Worm (Caenorhabditis elegans): ENCODE data around the gene T23B12.11.

Gene T23B12.11

DNA sequence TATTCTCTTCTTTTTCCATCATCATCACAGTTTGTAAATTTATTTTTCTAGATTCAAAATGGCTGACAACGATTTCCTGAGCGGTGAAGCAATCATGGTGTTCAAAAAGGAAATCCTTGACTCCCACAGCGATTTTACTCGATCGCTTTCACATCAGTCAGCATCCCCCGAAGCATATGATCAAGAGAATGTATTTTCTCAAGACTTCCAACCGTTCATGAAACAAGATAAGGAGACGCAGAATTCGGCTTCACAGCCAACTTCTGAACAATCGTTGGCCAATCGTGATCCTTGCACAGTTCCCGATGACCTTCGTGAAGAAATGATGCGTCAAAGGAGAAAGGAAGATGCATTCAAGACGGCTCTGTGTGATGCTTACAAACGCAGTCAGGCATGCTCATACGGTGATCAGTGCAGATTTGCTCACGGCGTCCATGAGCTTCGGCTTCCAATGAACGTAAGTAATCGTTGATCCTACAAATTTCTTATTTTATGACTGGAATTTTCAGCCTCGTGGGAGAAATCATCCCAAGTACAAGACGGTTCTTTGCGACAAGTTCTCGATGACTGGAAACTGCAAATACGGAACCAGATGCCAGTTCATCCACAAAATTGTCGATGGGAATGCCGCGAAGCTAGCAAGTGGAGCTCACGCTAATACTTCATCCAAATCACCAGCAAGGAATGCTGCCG, 41.0 kb upstream of the T23B12.11 start, which contains the start of gene pos-1:
Gene pos-1 (plus strand): TSS at position 51 of the 693 bp plus-strand sequence.
- TF ChIP-seq sma-9 (GFP tag; optimal IDR thresholded peaks at IDR 0.05) (no peak), sma-9 (tag; optimal IDR thresholded peaks at IDR 0.05) (no peak), C34F6.9 (tag; optimal IDR thresholded peaks at IDR 0.05) (no peak), egl-27 (tag; optimal IDR thresholded peaks at IDR 0.05) (no peak), fos-1 (tag; optimal IDR thresholded peaks at IDR 0.05) (no peak), nhr-25 (tag; optimal IDR thresholded peaks at IDR 0.05) (no peak), elt-3 (tag; optimal IDR thresholded peaks at IDR 0.05) (no peak), ZK546.5 (tag; optimal IDR thresholded peaks at IDR 0.05) (no peak), peb-1 (tag; optimal IDR thresholded peaks at IDR 0.05) (no peak), dmd-4 (tag; optimal IDR thresholded peaks at IDR 0.05) (no peak), unc-39 (tag; optimal IDR thresholded peaks at IDR 0.05) (no peak), mab-5 (tag; optimal IDR thresholded peaks at IDR 0.05) (no peak), lin-11 (tag; optimal IDR thresholded peaks at IDR 0.05) (no peak)

DNA sequence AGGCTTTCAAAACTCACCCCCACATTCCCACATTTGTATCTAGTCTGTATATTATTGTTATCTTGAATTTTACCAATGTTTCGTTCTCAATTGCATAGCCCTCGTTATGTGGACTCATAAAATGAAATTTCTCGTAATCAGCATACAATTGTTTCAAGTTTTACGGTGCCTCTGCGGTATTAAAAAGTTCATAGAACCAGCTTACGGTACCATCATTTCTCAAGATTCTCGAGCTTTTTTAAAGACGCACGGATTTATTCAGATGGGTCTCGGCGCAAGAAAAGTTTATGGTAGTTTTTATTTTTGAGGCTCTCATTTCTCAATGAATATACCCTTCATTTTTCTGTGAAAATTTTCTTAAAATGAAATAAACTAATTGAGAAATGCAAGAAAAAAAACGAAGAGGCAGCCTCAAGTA, 40.1 kb upstream of the T23B12.11 start:
- TF ChIP-seq unc-55 (GFP tag; optimal IDR thresholded peaks at IDR 0.05): no peak
- no peak for TF ChIP-seq nhr-6 (tag; optimal IDR thresholded peaks at IDR 0.05)
- no peak for TF ChIP-seq crh-2 (tag; optimal IDR thresholded peaks at IDR 0.05)
- TF ChIP-seq nhr-237 (tag; optimal IDR thresholded peaks at IDR 0.05): no peak

DNA sequence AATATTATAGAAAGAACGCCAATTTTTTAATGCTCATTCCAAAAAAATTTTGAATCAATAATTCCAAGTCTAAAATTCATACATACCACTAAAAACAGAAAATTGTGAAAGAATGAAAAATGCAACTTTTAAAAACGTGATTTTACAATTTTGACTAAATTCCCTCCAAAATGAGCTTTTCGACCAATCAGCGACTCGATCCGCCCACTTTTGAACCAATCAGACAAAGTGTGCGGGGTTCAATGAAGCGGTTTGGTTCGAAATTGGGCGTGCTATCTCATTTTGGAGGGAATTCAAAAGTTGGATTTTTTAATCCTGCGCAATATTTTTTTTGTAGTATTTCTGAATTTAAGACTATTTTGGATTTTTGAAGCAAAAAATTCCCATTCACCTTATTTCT, 37.9 kb upstream of the T23B12.11 start:
- TF ChIP-seq nhr-10 (tag; optimal IDR thresholded peaks at IDR 0.05) (no peak), lin-39 (tag; optimal IDR thresholded peaks at IDR 0.05) (no peak), elt-3 (tag; optimal IDR thresholded peaks at IDR 0.05) (no peak), sma-9 (GFP tag; optimal IDR thresholded peaks at IDR 0.05) (no peak), sma-9 (tag; optimal IDR thresholded peaks at IDR 0.05) (no peak), nhr-11 (tag; optimal IDR thresholded peaks at IDR 0.05) (no peak), ama-1 (optimal IDR thresholded peaks at IDR 0.05) (no peak), Y55F3AM.14 (GFP tag; optimal IDR thresholded peaks at IDR 0.05) (no peak), ztf-11 (tag; optimal IDR thresholded peaks at IDR 0.05) (no peak), nhr-6 (tag; optimal IDR thresholded peaks at IDR 0.05) (no peak)

DNA sequence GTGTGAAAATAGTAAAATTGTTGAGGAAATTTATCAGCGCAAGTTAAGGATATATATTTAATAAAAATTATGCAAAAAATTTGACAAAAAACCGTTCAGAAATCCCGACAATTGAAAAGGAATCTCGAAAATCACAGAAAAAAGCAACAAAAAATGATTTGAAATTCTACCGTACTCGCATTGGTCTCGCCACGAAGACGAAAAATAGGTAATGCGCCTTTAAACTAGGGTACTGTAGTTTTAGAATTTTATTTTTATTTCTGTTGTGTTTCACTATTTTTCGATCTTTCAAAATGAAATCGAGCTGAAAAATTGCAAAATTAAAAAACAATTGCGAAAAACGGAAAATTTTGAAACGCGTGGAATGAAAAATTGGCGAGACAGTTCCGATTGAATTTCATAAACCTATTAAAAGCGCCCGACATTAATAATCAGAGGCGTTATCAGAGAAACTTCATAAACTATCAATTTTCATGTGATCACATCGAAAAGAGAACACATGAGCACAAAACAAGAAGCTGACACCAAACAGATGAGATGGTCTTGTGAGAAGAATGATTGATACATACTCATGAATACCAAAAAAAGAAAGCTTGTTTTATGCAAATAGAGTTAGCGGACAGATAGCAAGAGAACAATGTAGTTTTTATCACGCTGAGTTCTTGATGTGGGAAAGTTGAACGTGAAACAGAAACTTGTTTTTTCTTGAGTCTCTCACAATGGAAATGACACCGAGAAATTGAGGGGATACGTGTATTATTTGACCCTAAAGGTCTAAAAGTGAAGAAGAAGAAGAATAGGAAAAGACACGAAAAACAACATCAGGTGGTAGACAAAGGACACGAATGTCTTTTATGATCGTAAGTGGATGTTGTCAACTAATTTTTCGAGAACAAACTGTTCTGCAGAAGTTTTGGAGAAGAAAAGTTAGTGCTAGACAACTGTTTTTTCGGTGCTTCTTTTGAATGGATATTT, 30.1 kb upstream of the T23B12.11 start:
- TF ChIP-seq ceh-82 (tag; optimal IDR thresholded peaks at IDR 0.05) (no peak), sem-4 (tag; optimal IDR thresholded peaks at IDR 0.05) (no peak), mbf-1 (tag; optimal IDR thresholded peaks at IDR 0.05) (no peak), unc-55 (GFP tag; optimal IDR thresholded peaks at IDR 0.05) (no peak), ztf-11 (tag; optimal IDR thresholded peaks at IDR 0.05) (no peak), nhr-129 (tag; optimal IDR thresholded peaks at IDR 0.05) (peak; percentile 15), fos-1 (tag; optimal IDR thresholded peaks at IDR 0.05) (peak; percentile 92), F13H6.1 (tag; optimal IDR thresholded peaks at IDR 0.05) (no peak), nhr-25 (tag; optimal IDR thresholded peaks at IDR 0.05) (peak; percentile 35), crh-2 (tag; optimal IDR thresholded peaks at IDR 0.05) (peak; percentile 41), sma-9 (GFP tag; optimal IDR thresholded peaks at IDR 0.05) (peak; percentile 70), sma-9 (tag; optimal IDR thresholded peaks at IDR 0.05) (no peak), R02D3.7 (tag; optimal IDR thresholded peaks at IDR 0.05) (no peak)

DNA sequence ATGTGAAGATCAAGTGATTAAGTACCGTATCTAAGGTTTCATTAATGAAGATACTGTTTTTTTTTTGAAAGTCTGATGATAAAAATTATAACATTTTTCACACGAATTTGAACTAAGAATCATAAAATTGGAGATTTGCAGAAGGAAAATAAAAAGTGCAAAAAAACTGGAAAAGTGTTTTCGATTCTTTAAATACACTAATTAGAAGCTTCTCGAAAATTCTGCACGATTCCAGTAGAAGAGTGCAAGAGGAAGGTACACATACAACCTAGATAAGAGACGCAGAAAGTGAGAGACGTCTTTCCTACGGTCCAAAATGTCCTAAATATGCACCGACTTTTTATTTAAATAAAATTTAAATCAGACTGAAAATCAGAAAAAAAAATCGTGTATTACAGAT, 29.0 kb upstream of the T23B12.11 start:
- TF ChIP-seq C34F6.9 (tag; optimal IDR thresholded peaks at IDR 0.05) (peak; percentile 58), unc-55 (GFP tag; optimal IDR thresholded peaks at IDR 0.05) (peak; percentile 25), unc-39 (tag; optimal IDR thresholded peaks at IDR 0.05) (no peak)

All from whole organism, L2 larva.